Worm (Caenorhabditis elegans): Measurements from ENCODE around the gene catp-3.

The catp-3 gene

DNA sequence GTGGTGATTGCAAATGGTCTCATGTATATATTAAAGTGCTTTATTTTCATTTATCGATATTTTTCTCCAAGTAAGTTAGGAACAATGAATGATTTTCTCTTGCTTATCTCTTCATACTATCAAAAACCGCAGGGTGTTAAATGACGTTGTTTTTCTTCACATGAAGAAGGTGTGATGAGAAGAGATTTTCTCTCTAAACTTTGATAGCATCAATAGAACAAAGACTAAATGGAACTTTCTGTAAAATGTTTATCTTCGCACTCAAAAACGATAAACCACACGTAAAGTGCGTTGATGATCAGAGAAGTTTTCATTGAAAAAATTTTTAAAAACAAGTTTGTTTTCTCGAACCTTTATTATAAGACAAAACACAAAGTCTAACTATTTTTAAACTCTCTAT is 4.0 kb downstream of the catp-3 start:
- no peak for TF ChIP-seq lin-39 (tag; optimal IDR thresholded peaks at IDR 0.05)
- TF ChIP-seq nhr-77 (tag; optimal IDR thresholded peaks at IDR 0.05) = no peak
- no peak for TF ChIP-seq ama-1 (optimal IDR thresholded peaks at IDR 0.05)
- TF ChIP-seq unc-55 (GFP tag; optimal IDR thresholded peaks at IDR 0.05) = no peak
- peak; percentile 17 for TF ChIP-seq egl-27 (tag; optimal IDR thresholded peaks at IDR 0.05)
- peak; percentile 5 for TF ChIP-seq sma-3 (GFP tag; optimal IDR thresholded peaks at IDR 0.05)
- no peak for TF ChIP-seq gmeb-1 (tag; optimal IDR thresholded peaks at IDR 0.05)
- no peak for TF ChIP-seq nhr-237 (tag; optimal IDR thresholded peaks at IDR 0.05)
- no peak for TF ChIP-seq nhr-6 (tag; optimal IDR thresholded peaks at IDR 0.05)
- no peak for TF ChIP-seq unc-39 (tag; optimal IDR thresholded peaks at IDR 0.05)
- peak; percentile 71 for TF ChIP-seq nhr-25 (tag; optimal IDR thresholded peaks at IDR 0.05)
- peak; percentile 51 for TF ChIP-seq blmp-1 (tag; optimal IDR thresholded peaks at IDR 0.05; ENCODE audit: insufficient read depth)
- TF ChIP-seq ceh-82 (tag; optimal IDR thresholded peaks at IDR 0.05) = no peak
- TF ChIP-seq sma-9 (GFP tag; optimal IDR thresholded peaks at IDR 0.05) = peak; percentile 77
- no peak for TF ChIP-seq sma-9 (tag; optimal IDR thresholded peaks at IDR 0.05)
- no peak for TF ChIP-seq nhr-23 (tag; optimal IDR thresholded peaks at IDR 0.05)
- no peak for TF ChIP-seq Y55F3AM.14 (GFP tag; optimal IDR thresholded peaks at IDR 0.05)
- no peak for TF ChIP-seq skn-1 (tag; optimal IDR thresholded peaks at IDR 0.05)

DNA sequence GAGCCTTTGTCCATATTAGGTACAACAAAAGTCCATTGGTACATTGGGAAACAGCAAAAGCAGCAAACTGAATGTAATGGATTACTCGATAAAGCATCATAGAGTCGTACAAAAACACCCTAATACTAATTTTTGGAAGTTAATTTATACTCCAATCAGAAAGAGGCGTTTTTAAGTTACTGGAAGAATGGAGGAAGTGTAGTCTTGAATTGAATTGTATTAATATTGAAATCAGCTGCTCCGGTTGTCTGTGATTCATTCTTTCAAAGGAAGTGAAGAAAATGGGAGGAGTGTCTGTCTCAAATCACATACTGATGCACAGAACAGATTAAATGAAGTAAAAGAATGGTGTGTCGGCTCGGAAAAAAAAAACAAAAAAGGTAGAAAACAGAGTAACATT is 5.8 kb downstream of the catp-3 start, which contains the start of gene str-131:
Gene str-131 (minus strand): TSS at position 101 of the 400 bp plus-strand sequence.
- TF ChIP-seq unc-62 (GFP tag; optimal IDR thresholded peaks at IDR 0.05) (no peak), ZK546.5 (tag; optimal IDR thresholded peaks at IDR 0.05) (no peak), unc-39 (tag; optimal IDR thresholded peaks at IDR 0.05) (no peak), C34F6.9 (tag; optimal IDR thresholded peaks at IDR 0.05) (no peak), skn-1 (tag; optimal IDR thresholded peaks at IDR 0.05) (no peak), ama-1 (optimal IDR thresholded peaks at IDR 0.05) (no peak), nhr-237 (tag; optimal IDR thresholded peaks at IDR 0.05) (no peak), sma-9 (GFP tag; optimal IDR thresholded peaks at IDR 0.05) (no peak), sma-9 (tag; optimal IDR thresholded peaks at IDR 0.05) (no peak), elt-1 (tag; optimal IDR thresholded peaks at IDR 0.05) (no peak), ceh-16 (tag; optimal IDR thresholded peaks at IDR 0.05) (no peak), lin-39 (tag; optimal IDR thresholded peaks at IDR 0.05) (no peak), aly-2 (tag; optimal IDR thresholded peaks at IDR 0.05) (no peak), blmp-1 (tag; optimal IDR thresholded peaks at IDR 0.05; ENCODE audit: insufficient read depth) (no peak), ztf-1 (GFP tag; conservative IDR thresholded peaks at IDR 0.05) (no peak), ceh-82 (tag; optimal IDR thresholded peaks at IDR 0.05) (no peak)

DNA sequence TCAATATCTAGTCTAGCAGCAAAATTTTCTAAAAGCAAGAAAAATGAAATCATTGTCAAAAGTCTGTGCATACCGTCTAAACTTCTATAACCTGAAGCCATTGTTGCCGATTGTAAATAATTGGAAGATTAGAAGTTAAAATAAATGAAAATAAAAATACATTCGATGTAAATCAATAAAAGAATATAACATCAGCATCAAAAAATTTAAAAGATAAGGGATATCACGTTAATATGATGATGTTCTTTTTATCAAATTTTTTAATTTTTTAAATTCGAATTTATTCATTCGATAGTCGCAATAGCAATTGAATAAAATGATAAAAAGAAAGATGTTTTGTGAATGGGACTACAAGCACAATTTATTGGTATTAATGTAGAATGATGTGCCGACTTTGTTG is 9.3 kb downstream of the catp-3 start, which contains the start of gene C09H5.7:
Gene C09H5.7 (minus strand): TSS at position 101 of the 400 bp plus-strand sequence.
- TF ChIP-seq unc-62 (GFP tag; optimal IDR thresholded peaks at IDR 0.05) = no peak
- TF ChIP-seq nhr-6 (tag; optimal IDR thresholded peaks at IDR 0.05) = no peak
- no peak for TF ChIP-seq lsy-2 (tag; optimal IDR thresholded peaks at IDR 0.05)
- no peak for TF ChIP-seq ceh-82 (tag; optimal IDR thresholded peaks at IDR 0.05)
- no peak for TF ChIP-seq ama-1 (optimal IDR thresholded peaks at IDR 0.05)
- no peak for TF ChIP-seq nhr-10 (tag; optimal IDR thresholded peaks at IDR 0.05)
- TF ChIP-seq nhr-129 (tag; optimal IDR thresholded peaks at IDR 0.05) = no peak
- TF ChIP-seq lin-11 (tag; optimal IDR thresholded peaks at IDR 0.05) = no peak

DNA sequence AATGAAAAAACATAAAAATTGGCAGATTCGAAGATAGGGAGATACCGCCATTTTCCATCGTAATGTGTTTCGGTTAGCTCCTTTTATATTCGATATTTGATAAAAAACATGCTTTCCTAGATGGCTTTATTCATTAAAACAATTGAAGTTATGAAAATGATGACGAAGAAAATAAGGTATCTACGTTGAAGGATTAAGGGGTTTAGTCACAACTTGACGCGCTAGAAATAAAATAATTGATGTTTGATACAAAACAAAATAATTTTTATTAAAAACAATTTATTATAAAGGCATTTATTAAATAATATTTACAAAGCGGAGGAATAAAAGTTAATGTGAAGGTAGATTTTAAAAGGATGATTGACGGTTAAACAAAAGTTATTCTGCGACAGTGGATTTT is 14.8 kb downstream of the catp-3 start, which contains the start of gene str-130:
Gene str-130 (minus strand): TSS at position 101 of the 400 bp plus-strand sequence.
- TF ChIP-seq lin-39 (tag; optimal IDR thresholded peaks at IDR 0.05) = no peak
- no peak for TF ChIP-seq dmd-4 (tag; optimal IDR thresholded peaks at IDR 0.05)
- no peak for TF ChIP-seq unc-39 (tag; optimal IDR thresholded peaks at IDR 0.05)
- no peak for TF ChIP-seq sem-4 (tag; optimal IDR thresholded peaks at IDR 0.05)
- TF ChIP-seq nhr-25 (tag; optimal IDR thresholded peaks at IDR 0.05) = no peak
- no peak for TF ChIP-seq unc-62 (GFP tag; optimal IDR thresholded peaks at IDR 0.05)
- no peak for TF ChIP-seq skn-1 (tag; optimal IDR thresholded peaks at IDR 0.05)
- TF ChIP-seq F13H6.1 (tag; optimal IDR thresholded peaks at IDR 0.05) = no peak
- no peak for TF ChIP-seq gmeb-1 (tag; optimal IDR thresholded peaks at IDR 0.05)
- no peak for TF ChIP-seq ztf-11 (tag; optimal IDR thresholded peaks at IDR 0.05)
- TF ChIP-seq aly-2 (tag; optimal IDR thresholded peaks at IDR 0.05) = no peak
- TF ChIP-seq ZK546.5 (tag; optimal IDR thresholded peaks at IDR 0.05) = no peak

DNA sequence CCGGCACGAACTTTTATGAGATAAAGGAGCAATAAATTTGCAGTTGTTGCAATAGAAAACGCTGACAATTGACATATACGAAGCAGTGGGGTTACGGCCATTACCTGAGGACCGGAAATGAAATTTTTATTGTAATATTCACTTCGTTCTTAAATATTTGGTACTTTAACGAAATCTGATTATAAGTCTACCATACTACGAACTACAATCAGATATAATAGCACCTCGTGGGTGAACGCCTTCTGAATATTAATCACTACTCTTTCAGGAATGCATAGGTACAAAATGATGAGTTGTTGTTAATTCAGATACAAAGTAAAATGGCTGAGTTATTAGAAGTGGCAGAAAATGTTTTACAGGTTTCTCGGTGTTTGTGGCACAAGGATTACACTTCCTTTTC is 16.6 kb downstream of the catp-3 start, which contains the start of gene str-129:
Gene str-129 (minus strand): TSS at position 101 of the 400 bp plus-strand sequence.
- TF ChIP-seq nhr-129 (tag; optimal IDR thresholded peaks at IDR 0.05) (no peak), gmeb-1 (tag; optimal IDR thresholded peaks at IDR 0.05) (no peak), nhr-237 (tag; optimal IDR thresholded peaks at IDR 0.05) (no peak), elt-3 (tag; optimal IDR thresholded peaks at IDR 0.05) (no peak), ZK546.5 (tag; optimal IDR thresholded peaks at IDR 0.05) (no peak), nhr-12 (tag; optimal IDR thresholded peaks at IDR 0.05) (no peak), ztf-4 (tag; optimal IDR thresholded peaks at IDR 0.05) (no peak), ztf-1 (GFP tag; conservative IDR thresholded peaks at IDR 0.05) (no peak), unc-55 (GFP tag; optimal IDR thresholded peaks at IDR 0.05) (no peak), zag-1 (tag; optimal IDR thresholded peaks at IDR 0.05) (no peak), nhr-10 (tag; optimal IDR thresholded peaks at IDR 0.05) (no peak), lsy-2 (tag; optimal IDR thresholded peaks at IDR 0.05) (no peak), fos-1 (tag; optimal IDR thresholded peaks at IDR 0.05) (no peak), unc-62 (GFP tag; optimal IDR thresholded peaks at IDR 0.05) (no peak), nhr-11 (tag; optimal IDR thresholded peaks at IDR 0.05) (no peak), mbf-1 (tag; optimal IDR thresholded peaks at IDR 0.05) (no peak), egl-27 (tag; optimal IDR thresholded peaks at IDR 0.05) (no peak)

All from whole organism, L2 larva.